Fruit fly (Drosophila melanogaster) whole organism, wandering third instar larva: Measurements from ENCODE around the gene CG5199.

Source experiments
- Abd-B ChIP-seq: fragments of >200 bp; optimal IDR thresholded peaks from 2 replicates; lab custom pipeline; 2017; ENCODE audit warnings: missing biosample characterization, missing genetic modification characterization
- CG32264 ChIP-seq: fragments of 200-800 bp; sonication (Bioruptor generic); optimal IDR thresholded peaks from 2 replicates; lab custom pipeline; 2016; ENCODE audit warnings: missing biosample characterization, missing genetic modification characterization
- CG9705 ChIP-seq: fragments of 200-800 bp; sonication (Bioruptor generic); optimal IDR thresholded peaks from 2 replicates; lab custom pipeline; 2018; ENCODE audit warnings: missing biosample characterization, mild to moderate bottlenecking, missing genetic modification characterization
- CrebA ChIP-seq: fragments of 200-800 bp; sonication (Bioruptor generic); optimal IDR thresholded peaks from 2 replicates; lab custom pipeline; 2016; ENCODE audit warnings: missing biosample characterization, mild to moderate bottlenecking, missing genetic modification characterization, borderline replicate concordance
- Dfd ChIP-seq: fragments of >200 bp; optimal IDR thresholded peaks from 2 replicates; lab custom pipeline; 2017; ENCODE audit warnings: missing biosample characterization, missing genetic modification characterization
- Dif ChIP-seq: fragments of 200-275, 200-300 bp; sonication (Bioruptor generic); optimal IDR thresholded peaks from 2 replicates; lab custom pipeline; 2018; ENCODE audit warnings: missing biosample characterization, missing genetic modification characterization; ENCODE audit not compliant: partially characterized antibody
- GATAd ChIP-seq: sonication (Bioruptor generic); optimal IDR thresholded peaks from 2 replicates; lab custom pipeline; 2016; ENCODE audit warnings: missing biosample characterization, missing genetic modification characterization
- HLH106 ChIP-seq: fragments of 200-800 bp; optimal IDR thresholded peaks from 3 replicates; lab custom pipeline; 2019; ENCODE audit warnings: missing biosample characterization, mild to moderate bottlenecking, missing genetic modification characterization, moderate library complexity
- Hnf4 ChIP-seq: fragments of 200-800 bp; sonication (Bioruptor generic); optimal IDR thresholded peaks from 2 replicates; lab custom pipeline; 2016; ENCODE audit warnings: missing biosample characterization, mild to moderate bottlenecking, missing genetic modification characterization
- Hr78 ChIP-seq: fragments of >200 bp; optimal IDR thresholded peaks from 2 replicates; lab custom pipeline; 2017; ENCODE audit warnings: missing biosample characterization, missing genetic modification characterization
- Hr83 ChIP-seq: fragments of 200-300 bp; sonication (Bioruptor generic); optimal IDR thresholded peaks from 2 replicates; lab custom pipeline; 2016; ENCODE audit warnings: missing biosample characterization, mild to moderate bottlenecking, missing genetic modification characterization, moderate library complexity; ENCODE audit not compliant: poor library complexity, severe bottlenecking
- Jra ChIP-seq: sonication (Bioruptor generic); optimal IDR thresholded peaks from 2 replicates; lab custom pipeline; 2016; ENCODE audit warnings: missing biosample characterization, missing genetic modification characterization
- Mio ChIP-seq: sonication (Bioruptor generic); optimal IDR thresholded peaks from 2 replicates; lab custom pipeline; 2016; ENCODE audit warnings: missing biosample characterization, missing genetic modification characterization
- Myc ChIP-seq: fragments of >200 bp; optimal IDR thresholded peaks from 2 replicates; lab custom pipeline; 2017
- N ChIP-seq: fragments of >200 bp; optimal IDR thresholded peaks from 2 replicates; lab custom pipeline; 2018; ENCODE audit warnings: missing biosample characterization, missing external identifiers, missing genetic modification characterization
- OdsH ChIP-seq: fragments of 200-800 bp; sonication (Bioruptor generic); optimal IDR thresholded peaks from 2 replicates; lab custom pipeline; 2016; ENCODE audit warnings: missing biosample characterization, mild to moderate bottlenecking, missing genetic modification characterization
- Rel ChIP-seq, 2 experiments: fragments of 200-800 bp; sonication (Bioruptor generic) in 1 of 2; optimal IDR thresholded peaks; 2 replicates in 1 of 2; 3 replicates in 1 of 2; lab custom pipeline; 2016 to 2019; ENCODE audit warnings: mild to moderate bottlenecking in 2 of 2, missing biosample characterization in 2 of 2, missing genetic modification characterization in 2 of 2, moderate library complexity in 1 of 2
- Sp1 ChIP-seq: fragments of 200-800 bp; sonication (Bioruptor generic); optimal IDR thresholded peaks from 3 replicates; lab custom pipeline; 2019; ENCODE audit warnings: missing biosample characterization, mild to moderate bottlenecking, missing genetic modification characterization, moderate library complexity
- Vsx2 ChIP-seq: fragments of 200-300, 225-300 bp; sonication (Bioruptor generic); optimal IDR thresholded peaks from 2 replicates; lab custom pipeline; 2018; ENCODE audit warnings: missing biosample characterization, missing genetic modification characterization; ENCODE audit not compliant: partially characterized antibody
- br ChIP-seq: fragments of 200-800 bp; sonication (Bioruptor generic); optimal IDR thresholded peaks from 2 replicates; lab custom pipeline; 2016; ENCODE audit warnings: missing biosample characterization, missing genetic modification characterization
- brk ChIP-seq: fragments of 200-800 bp; sonication (Bioruptor generic); optimal IDR thresholded peaks from 2 replicates; lab custom pipeline; 2016; ENCODE audit warnings: missing biosample characterization, mild to moderate bottlenecking, missing genetic modification characterization
- dmrt93B ChIP-seq: fragments of 200-800 bp; sonication (Bioruptor generic); optimal IDR thresholded peaks from 2 replicates; lab custom pipeline; 2018; ENCODE audit warnings: missing biosample characterization, mild to moderate bottlenecking, missing genetic modification characterization
- dsf ChIP-seq: sonication (Bioruptor generic); optimal IDR thresholded peaks from 2 replicates; lab custom pipeline; 2016; ENCODE audit warnings: missing biosample characterization, missing genetic modification characterization, borderline replicate concordance
- ey ChIP-seq: fragments of 200-800 bp; sonication (Bioruptor generic); optimal IDR thresholded peaks from 2 replicates; lab custom pipeline; 2016; ENCODE audit warnings: missing biosample characterization, missing genetic modification characterization
- foxo ChIP-seq, 2 experiments: fragments of 200-800 bp; sonication (Bioruptor generic); optimal IDR thresholded peaks; 2 replicates in 1 of 2; 3 replicates in 1 of 2; lab custom pipeline; 2016 to 2017; ENCODE audit warnings: missing biosample characterization in 2 of 2, missing genetic modification characterization in 2 of 2
- fru ChIP-seq: fragments of 200-800 bp; sonication (Bioruptor generic); optimal IDR thresholded peaks from 3 replicates; lab custom pipeline; 2016; ENCODE audit warnings: missing biosample characterization, mild to moderate bottlenecking, missing genetic modification characterization
- h ChIP-seq: fragments of 200-800 bp; sonication (Bioruptor generic); optimal IDR thresholded peaks from 3 replicates; lab custom pipeline; 2016; ENCODE audit warnings: missing biosample characterization, mild to moderate bottlenecking, missing genetic modification characterization
- jim ChIP-seq: fragments of 175-275, 200-325 bp; sonication (Bioruptor generic); optimal IDR thresholded peaks from 2 replicates; lab custom pipeline; 2016; ENCODE audit warnings: missing biosample characterization, mild to moderate bottlenecking, missing genetic modification characterization
- lola ChIP-seq: fragments of >200 bp; optimal IDR thresholded peaks from 2 replicates; lab custom pipeline; 2017; ENCODE audit warnings: missing biosample characterization, missing genetic modification characterization
- pan ChIP-seq: fragments of >200 bp; optimal IDR thresholded peaks from 2 replicates; lab custom pipeline; 2017
- psq ChIP-seq: fragments of 200-800 bp; sonication (Bioruptor generic); optimal IDR thresholded peaks from 3 replicates; lab custom pipeline; 2017; ENCODE audit warnings: missing biosample characterization, mild to moderate bottlenecking, missing genetic modification characterization, moderate library complexity
- rgr ChIP-seq: fragments of 200-800 bp; sonication (Bioruptor generic); optimal IDR thresholded peaks from 3 replicates; lab custom pipeline; 2016; ENCODE audit warnings: missing biosample characterization, mild to moderate bottlenecking, missing genetic modification characterization
- sage ChIP-seq: fragments of 200-800 bp; sonication (Bioruptor generic); optimal IDR thresholded peaks from 2 replicates; lab custom pipeline; 2016; ENCODE audit warnings: missing biosample characterization, mild to moderate bottlenecking, missing genetic modification characterization
- sv ChIP-seq: fragments of 200-800 bp; sonication (Bioruptor generic); optimal IDR thresholded peaks from 3 replicates; lab custom pipeline; 2016; ENCODE audit warnings: missing biosample characterization, missing genetic modification characterization
- tai ChIP-seq: sonication (Bioruptor generic); optimal IDR thresholded peaks from 2 replicates; lab custom pipeline; 2016; ENCODE audit warnings: missing biosample characterization, missing genetic modification characterization

The CG5199 gene

DNA sequence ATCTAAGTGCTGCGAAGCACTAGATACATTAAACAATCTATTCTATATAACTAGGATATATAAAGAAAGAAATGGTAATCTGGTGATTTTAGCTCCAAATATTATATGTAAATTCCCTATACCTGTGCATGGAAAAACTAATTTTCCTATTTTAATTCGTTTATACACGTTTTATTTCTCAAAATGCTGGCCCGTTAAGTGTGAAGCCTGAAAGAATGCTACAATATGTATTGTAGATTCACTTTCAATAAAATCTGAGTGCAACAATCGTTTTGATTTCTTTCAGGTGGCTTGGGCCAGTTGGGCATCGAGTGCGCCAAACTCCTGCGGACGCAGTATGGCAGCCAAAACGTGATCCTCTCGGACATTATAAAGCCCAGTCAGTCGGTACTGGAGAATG, 14.8 kb upstream of the CG5199 start:
- TF ChIP-seq Hnf4 (GFP tag; lab: Kevin White, UChicago) (no peak), Hr78 (GFP tag; lab: Kevin White, UChicago) (no peak), sage (GFP tag; lab: Kevin White, UChicago) (no peak), h (no peak), pan (lab: Kevin White, UChicago) (no peak), CG9705 (GFP tag; lab: Kevin White, UChicago) (no peak), rgr (GFP tag; lab: Kevin White, UChicago) (no peak), Jra (GFP tag; lab: Kevin White, UChicago) (no peak), OdsH (no peak), Abd-B (GFP tag; lab: Kevin White, UChicago) (no peak), jim (no peak), tai (GFP tag; lab: Kevin White, UChicago) (no peak)
- TF ChIP-seq, all 38 proteins: peak for 0

DNA sequence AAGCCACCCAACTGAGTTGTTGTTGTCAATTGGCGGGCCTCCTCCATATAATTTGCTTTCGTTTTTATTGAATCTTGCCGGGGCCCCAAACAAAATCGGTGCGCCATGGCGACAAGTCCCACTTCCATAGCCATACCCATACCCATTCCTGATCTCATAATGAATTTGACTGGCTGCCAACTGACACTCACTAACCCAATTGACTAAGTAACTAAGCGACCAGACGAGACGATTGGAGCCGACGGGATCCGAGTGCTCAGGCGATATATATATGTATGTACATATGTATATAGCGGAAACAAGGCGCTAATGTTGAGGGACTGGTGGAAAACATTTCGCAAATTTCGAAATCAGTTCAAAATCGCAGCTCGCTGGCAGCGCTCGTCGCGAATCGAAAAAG, 13.9 kb upstream of the CG5199 start, which contains the start of gene Tdh:
Gene Tdh, plus strand, starts transcription at position 346 of the 400 bp plus-strand sequence.
- TF ChIP-seq OdsH (no peak), psq (GFP tag; lab: Kevin White, UChicago) (no peak), lola (GFP tag; lab: Kevin White, UChicago) (no peak), GATAd (GFP tag; lab: Kevin White, UChicago) (no peak), rgr (GFP tag; lab: Kevin White, UChicago) (no peak), tai (GFP tag; lab: Kevin White, UChicago) (no peak), dmrt93B (GFP tag; lab: Kevin White, UChicago) (no peak)

DNA sequence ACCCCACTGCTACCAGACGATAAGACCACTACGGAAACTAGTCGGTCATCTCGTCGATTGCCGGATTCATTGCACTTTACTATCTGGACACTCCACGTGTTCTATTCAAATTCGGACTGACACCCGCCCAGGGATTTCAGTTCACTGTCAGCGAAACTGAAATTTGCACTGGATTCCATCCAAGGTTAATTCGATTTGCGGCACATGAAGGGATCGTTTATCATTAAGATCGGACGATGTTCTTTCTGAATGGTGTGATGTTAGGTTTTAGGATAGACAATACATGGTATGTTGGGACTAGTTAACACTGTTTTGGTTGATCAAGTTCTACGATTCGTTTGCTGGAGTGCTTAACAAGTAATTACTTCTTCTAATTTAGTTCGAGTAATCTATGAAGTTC, 13.3 kb upstream of the CG5199 start, which contains the start of gene CG42764:
Gene CG42764, minus strand, starts transcription at position 101 of the 400 bp plus-strand sequence.
- TF ChIP-seq brk = no peak
- TF ChIP-seq dsf (GFP tag; lab: Kevin White, UChicago) = no peak
- no peak for TF ChIP-seq Vsx2 (GFP tag; lab: Kevin White, UChicago)
- TF ChIP-seq foxo (GFP tag; optimal IDR thresholded peaks at IDR 0.05; lab: Kevin White, UChicago) = no peak
- no peak for TF ChIP-seq OdsH
- no peak for TF ChIP-seq Rel (GFP tag; optimal IDR thresholded peaks at IDR 0.05; lab: Kevin White, UChicago)
- no peak for TF ChIP-seq Rel (tag; optimal IDR thresholded peaks at IDR 0.05; lab: Kevin White, UChicago)
- TF ChIP-seq br = no peak
- TF ChIP-seq Dif (GFP tag; lab: Kevin White, UChicago) = no peak
- TF ChIP-seq h = no peak
- no peak for TF ChIP-seq pan (lab: Kevin White, UChicago)

DNA sequence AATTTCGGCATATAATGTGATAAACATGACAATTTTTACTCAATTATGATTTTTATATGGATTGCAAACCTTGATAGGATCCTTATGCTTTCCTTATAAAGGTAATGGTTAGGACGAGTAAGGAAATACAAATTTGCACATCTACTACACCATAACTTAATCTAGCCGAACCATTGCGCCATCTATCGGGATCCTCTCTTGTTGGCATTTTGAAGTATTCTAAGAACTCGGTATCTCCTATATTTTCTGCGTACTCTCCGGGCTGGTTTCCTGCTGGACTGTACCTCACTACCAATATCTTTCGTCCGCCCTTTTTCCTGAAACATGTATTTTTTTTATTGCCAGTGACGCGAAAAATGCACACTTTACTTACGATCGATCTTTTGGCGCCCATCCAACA, 12.0 kb upstream of the CG5199 start, which contains the start of gene atk:
Gene atk, minus strand, starts transcription at position 186 of the 400 bp plus-strand sequence.
- no peak for TF ChIP-seq jim
- no peak for TF ChIP-seq Dfd (GFP tag; lab: Kevin White, UChicago)
- TF ChIP-seq N (GFP tag; lab: Kevin White, UChicago) = no peak
- TF ChIP-seq CG32264 (GFP tag; lab: Kevin White, UChicago) = no peak
- TF ChIP-seq OdsH = no peak
- TF ChIP-seq dmrt93B (GFP tag; lab: Kevin White, UChicago) = no peak
- no peak for TF ChIP-seq Abd-B (GFP tag; lab: Kevin White, UChicago)
- no peak for TF ChIP-seq lola (GFP tag; lab: Kevin White, UChicago)
- no peak for TF ChIP-seq Rel (GFP tag; optimal IDR thresholded peaks at IDR 0.05; lab: Kevin White, UChicago)
- no peak for TF ChIP-seq Rel (tag; optimal IDR thresholded peaks at IDR 0.05; lab: Kevin White, UChicago)
- no peak for TF ChIP-seq CrebA (GFP tag; lab: Kevin White, UChicago)
- no peak for TF ChIP-seq sage (GFP tag; lab: Kevin White, UChicago)
- no peak for TF ChIP-seq br
- TF ChIP-seq sv = no peak
- no peak for TF ChIP-seq ey (GFP tag; lab: Kevin White, UChicago)
- no peak for TF ChIP-seq Myc (lab: Kevin White, UChicago)
- no peak for TF ChIP-seq foxo (GFP tag; optimal IDR thresholded peaks at IDR 0.05; lab: Kevin White, UChicago)
- no peak for TF ChIP-seq Jra (GFP tag; lab: Kevin White, UChicago)
- no peak for TF ChIP-seq Mio (GFP tag; lab: Kevin White, UChicago)
- no peak for TF ChIP-seq GATAd (GFP tag; lab: Kevin White, UChicago)
- TF ChIP-seq Hnf4 (GFP tag; lab: Kevin White, UChicago) = no peak

DNA sequence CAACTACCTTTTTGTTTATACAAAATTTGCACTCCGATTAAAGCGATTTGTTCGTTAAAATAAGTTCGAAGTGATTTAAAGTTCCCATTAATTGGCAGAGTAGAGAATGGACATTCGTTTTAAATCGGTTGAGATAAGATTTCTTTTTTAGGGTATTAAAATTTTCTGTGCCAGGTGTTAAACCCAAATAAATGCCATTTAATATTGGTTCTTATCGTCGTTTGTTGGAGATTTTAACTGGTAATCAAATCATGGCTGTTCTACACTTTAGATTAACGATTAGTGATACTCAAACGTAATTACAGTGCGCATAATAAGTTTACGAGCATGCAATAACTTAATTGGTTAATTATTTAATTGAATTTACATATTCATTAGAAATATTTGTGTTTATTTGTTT, 9.7 kb upstream of the CG5199 start:
- TF ChIP-seq Sp1 (GFP tag; lab: Kevin White, UChicago) (no peak), HLH106 (tag; lab: Kevin White, UChicago) (no peak), CrebA (GFP tag; lab: Kevin White, UChicago) (no peak), lola (GFP tag; lab: Kevin White, UChicago) (no peak), ey (GFP tag; lab: Kevin White, UChicago) (no peak), Hr83 (GFP tag; lab: Kevin White, UChicago) (no peak), rgr (GFP tag; lab: Kevin White, UChicago) (no peak), Dif (GFP tag; lab: Kevin White, UChicago) (no peak), brk (no peak), Abd-B (GFP tag; lab: Kevin White, UChicago) (no peak), sage (GFP tag; lab: Kevin White, UChicago) (no peak), CG9705 (GFP tag; lab: Kevin White, UChicago) (no peak), Mio (GFP tag; lab: Kevin White, UChicago) (no peak), fru (GFP tag; lab: Kevin White, UChicago) (no peak), tai (GFP tag; lab: Kevin White, UChicago) (no peak), Vsx2 (GFP tag; lab: Kevin White, UChicago) (no peak), Hnf4 (GFP tag; lab: Kevin White, UChicago) (no peak), h (no peak), Rel (GFP tag; optimal IDR thresholded peaks at IDR 0.05; lab: Kevin White, UChicago) (no peak), Rel (tag; optimal IDR thresholded peaks at IDR 0.05; lab: Kevin White, UChicago) (no peak)
